Worm (Caenorhabditis elegans) whole organism, L1 larva: ENCODE data around the gene fbxb-7.

Source experiments
- C04F5.9 ChIP-seq: sonication (generic microtip); optimal IDR thresholded peaks from 2 replicates; lab custom pipeline; 2016; ENCODE audit warnings: missing genetic modification characterization, missing compliant biosample characterization
- C16A3.4 ChIP-seq: fragments of 150-350 bp; optimal IDR thresholded peaks from 2 replicates; lab custom pipeline; 2014; ENCODE audit warnings: missing biosample characterization, missing genetic modification characterization
- alr-1 ChIP-seq: fragments of 200-800 bp; sonication (Bioruptor generic); optimal IDR thresholded peaks from 2 replicates; lab custom pipeline; 2018; ENCODE audit warnings: borderline replicate concordance, mild to moderate bottlenecking, missing genetic modification characterization, missing compliant biosample characterization
- aly-2 ChIP-seq: fragments of 150-350 bp; optimal IDR thresholded peaks from 2 replicates; lab custom pipeline; 2014; ENCODE audit warnings: missing biosample characterization, missing genetic modification characterization
- ceh-63 ChIP-seq: fragments of 200-800 bp; sonication (Bioruptor generic); optimal IDR thresholded peaks from 2 replicates; lab custom pipeline; 2018; ENCODE audit warnings: mild to moderate bottlenecking, missing genetic modification characterization, missing compliant biosample characterization
- ceh-8 ChIP-seq: fragments of 200-800 bp; sonication (Bioruptor generic); optimal IDR thresholded peaks from 2 replicates; lab custom pipeline; 2018; ENCODE audit warnings: mild to moderate bottlenecking, missing genetic modification characterization, moderate library complexity, missing compliant biosample characterization
- ceh-88 ChIP-seq: fragments of 200-800 bp; sonication (Bioruptor generic); IDR thresholded peaks from 2 replicates; pipeline ENCODE4 v1.3.6; 2022; ENCODE audit warnings: missing genetic modification characterization, missing compliant biosample characterization
- efl-1 ChIP-seq, 4 experiments: fragments of 150-350 bp; optimal IDR thresholded peaks in 3 of 4; peaks in 1 of 4; 1 replicate in 1 of 4; 2 replicates in 3 of 4; lab custom pipeline; 2014; ENCODE audit warnings: missing biosample characterization in 2 of 4, missing genetic modification characterization in 2 of 4, missing genetic modification reagents in 2 of 4
- egl-13 ChIP-seq: sonication (generic microtip); optimal IDR thresholded peaks from 2 replicates; lab custom pipeline; 2016; ENCODE audit warnings: missing genotype, missing genetic modification reagents, missing genetic modification characterization, missing compliant biosample characterization
- elt-2 ChIP-seq: sonication (generic microtip); optimal IDR thresholded peaks from 2 replicates; lab custom pipeline; 2016; ENCODE audit warnings: missing genetic modification characterization, mild to moderate bottlenecking, inconsistent platforms, missing compliant biosample characterization, missing genetic modification reagents
- fkh-10 ChIP-seq: sonication (generic microtip); optimal IDR thresholded peaks from 2 replicates; lab custom pipeline; 2017; ENCODE audit warnings: missing biosample characterization, missing genetic modification reagents, missing genetic modification characterization
- fkh-8 ChIP-seq: sonication (generic microtip); optimal IDR thresholded peaks from 2 replicates; lab custom pipeline; 2016; ENCODE audit warnings: mild to moderate bottlenecking, missing genetic modification characterization, missing compliant biosample characterization
- hpl-2 ChIP-seq: fragments of 150-350 bp; optimal IDR thresholded peaks from 2 replicates; lab custom pipeline; 2014; ENCODE audit warnings: missing biosample characterization, missing genetic modification reagents, missing genetic modification characterization
- irx-1 ChIP-seq: sonication (generic microtip); optimal IDR thresholded peaks from 2 replicates; lab custom pipeline; 2016; ENCODE audit warnings: missing genetic modification characterization, missing compliant biosample characterization
- jun-1 ChIP-seq: fragments of 150-350 bp; optimal IDR thresholded peaks from 2 replicates; lab custom pipeline; 2014; ENCODE audit warnings: missing biosample characterization, missing genetic modification reagents, missing genetic modification characterization
- lin-14 ChIP-seq: fragments of 200-800 bp; sonication (Bioruptor generic); optimal IDR thresholded peaks from 2 replicates; lab custom pipeline; 2018; ENCODE audit warnings: mild to moderate bottlenecking, missing genetic modification characterization, moderate library complexity, missing compliant biosample characterization
- lin-35 ChIP-seq, 2 experiments: fragments of 150-350 bp; optimal IDR thresholded peaks; 2 replicates each; lab custom pipeline; 2014; ENCODE audit warnings: missing biosample characterization in 2 of 2, missing genetic modification characterization in 2 of 2, missing genetic modification reagents in 2 of 2
- lin-39 ChIP-seq: fragments of 150-350 bp; optimal IDR thresholded peaks from 2 replicates; lab custom pipeline; 2014; ENCODE audit warnings: missing biosample characterization, missing genetic modification reagents, missing genetic modification characterization
- mab-9 ChIP-seq: fragments of 200-800 bp; sonication (Bioruptor generic); IDR thresholded peaks from 2 replicates; pipeline ENCODE4 v1.3.6; 2022; ENCODE audit warnings: missing genetic modification reagents, missing genetic modification characterization, missing compliant biosample characterization
- nhr-19 ChIP-seq: fragments of 200-800 bp; sonication (Bioruptor generic); conservative IDR thresholded peaks from 2 replicates; pipeline ENCODE4 v1.3.6; 2022; ENCODE audit warnings: missing genetic modification characterization, missing compliant biosample characterization
- nhr-76 ChIP-seq: sonication (generic microtip); optimal IDR thresholded peaks from 2 replicates; lab custom pipeline; 2017; ENCODE audit warnings: missing biosample characterization, missing genetic modification characterization
- nhr-77 ChIP-seq: fragments of 150-350 bp; optimal IDR thresholded peaks from 2 replicates; lab custom pipeline; 2014; ENCODE audit warnings: missing biosample characterization, missing genetic modification characterization
- nhr-84 ChIP-seq: sonication (generic microtip); optimal IDR thresholded peaks from 2 replicates; lab custom pipeline; 2017; ENCODE audit warnings: missing biosample characterization, missing genetic modification characterization
- nhr-85 ChIP-seq: sonication (generic microtip); peaks from one replicate; lab custom pipeline; 2016; ENCODE audit warnings: missing genetic modification characterization, inconsistent platforms, missing compliant biosample characterization
- pax-3 ChIP-seq: fragments of 200-800 bp; sonication (Bioruptor generic); optimal IDR thresholded peaks from 2 replicates; lab custom pipeline; 2018; ENCODE audit warnings: mild to moderate bottlenecking, missing genetic modification characterization, moderate library complexity, missing compliant biosample characterization
- pqm-1 ChIP-seq: sonication (generic microtip); optimal IDR thresholded peaks from 3 replicates; lab custom pipeline; 2017; ENCODE audit warnings: missing biosample characterization, missing genetic modification characterization
- rnt-1 ChIP-seq: sonication (generic microtip); optimal IDR thresholded peaks from 2 replicates; lab custom pipeline; 2016; ENCODE audit warnings: mild to moderate bottlenecking, missing genetic modification characterization, moderate library complexity, missing compliant biosample characterization
- snu-23 ChIP-seq: sonication (generic microtip); optimal IDR thresholded peaks from 2 replicates; lab custom pipeline; 2016; ENCODE audit warnings: missing genetic modification characterization, missing compliant biosample characterization
- sox-4 ChIP-seq: sonication (generic microtip); optimal IDR thresholded peaks from 2 replicates; lab custom pipeline; 2016; ENCODE audit warnings: missing genetic modification characterization, missing compliant biosample characterization
- sup-37 ChIP-seq: fragments of 200-800 bp; sonication (Bioruptor generic); optimal IDR thresholded peaks from 2 replicates; lab custom pipeline; 2018; ENCODE audit warnings: mild to moderate bottlenecking, missing genetic modification characterization, missing compliant biosample characterization
- unc-130 ChIP-seq: fragments of 150-350 bp; optimal IDR thresholded peaks from 2 replicates; lab custom pipeline; 2017; ENCODE audit warnings: missing biosample characterization, missing genetic modification characterization, inconsistent platforms
- unc-98 ChIP-seq: fragments of 200-800 bp; sonication (Bioruptor generic); IDR thresholded peaks from 2 replicates; pipeline ENCODE4 v1.3.6; 2022; ENCODE audit warnings: missing genetic modification characterization, missing compliant biosample characterization
- vab-15 ChIP-seq: sonication (generic microtip); optimal IDR thresholded peaks from 2 replicates; lab custom pipeline; 2017; ENCODE audit warnings: missing genotype, mild to moderate bottlenecking, missing genetic modification characterization, missing compliant biosample characterization

fbxb-7 gene

ce11 chrV:17377140-17377539 lies at the start of gene fbxb-7:
Gene fbxb-7, plus strand, starts transcription at chrV:17377406.
- TF ChIP-seq ceh-8 (GFP tag; lab: Kevin White, UChicago) (peak; percentile 23), nhr-77 (no peak), egl-13 (tag; lab: Kevin White, UChicago) (no peak)
- TF ChIP-seq, all 84 proteins: peak for 1

DNA sequence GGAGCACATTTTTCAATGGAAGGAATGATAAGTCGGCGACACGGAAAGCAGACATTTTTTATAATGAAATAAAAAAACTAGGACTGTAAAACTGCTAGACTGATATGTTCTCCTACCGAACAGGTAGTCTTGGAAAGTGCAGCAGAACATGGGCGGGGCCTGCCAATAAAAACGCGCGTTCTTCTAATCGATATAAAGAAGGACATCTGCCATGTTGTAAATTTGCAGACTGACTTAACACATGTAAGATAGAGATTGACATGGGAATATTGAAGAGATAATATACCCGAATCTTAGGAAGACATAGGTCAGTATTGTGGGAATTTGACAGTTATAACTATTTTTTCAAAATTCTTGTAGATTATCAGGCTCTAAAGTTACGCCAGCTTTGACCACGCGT lies 49.3 kb upstream of the fbxb-7 start, which contains the start of gene sdz-16:
sdz-16 (minus strand) TSS at position 101 of the 400 bp plus-strand sequence.
- TF ChIP-seq irx-1 (tag; lab: Kevin White, UChicago) (no peak), alr-1 (tag; lab: Kevin White, UChicago) (no peak), mab-9 (no peak), jun-1 (tag; lab: Kevin White, UChicago) (no peak), lin-14 (GFP tag; lab: Kevin White, UChicago) (no peak), C04F5.9 (tag; lab: Kevin White, UChicago) (no peak), ceh-63 (no peak), fkh-10 (GFP tag; lab: Kevin White, UChicago) (no peak), pax-3 (tag; lab: Kevin White, UChicago) (no peak), nhr-76 (tag; lab: Kevin White, UChicago) (no peak), nhr-84 (tag; lab: Kevin White, UChicago) (no peak), ceh-88 (GFP tag; lab: Robert Waterston, UW) (no peak), aly-2 (tag; lab: Kevin White, UChicago) (no peak), sup-37 (GFP tag; lab: Kevin White, UChicago) (no peak), pqm-1 (tag; lab: Kevin White, UChicago) (no peak)

ce11 chrV:17328497-17328896 lies 48.7 kb upstream of the fbxb-7 start, which contains the start of gene srg-44:
Gene srg-44, plus strand, starts transcription at chrV:17328797.
- no peak for TF ChIP-seq nhr-19
- TF ChIP-seq C16A3.4 (tag; lab: Kevin White, UChicago), result no peak
- no peak for TF ChIP-seq unc-130 (tag; lab: Kevin White, UChicago)
- TF ChIP-seq sox-4 (tag; lab: Kevin White, UChicago), result no peak
- no peak for TF ChIP-seq lin-39 (tag; lab: Kevin White, UChicago)
- TF ChIP-seq efl-1 (optimal IDR thresholded peaks at IDR 0.05; lab: Kevin White, UChicago), result no peak
- TF ChIP-seq efl-1 (GFP tag; optimal IDR thresholded peaks at IDR 0.05 in 1 of 2; lab: Kevin White, UChicago), result no peak

- no peak for TF ChIP-seq unc-98 (GFP tag; lab: Robert Waterston, UW)
- no peak for TF ChIP-seq ceh-8 (GFP tag; lab: Kevin White, UChicago)
- no peak for TF ChIP-seq lin-35 (GFP tag; optimal IDR thresholded peaks at IDR 0.05; lab: Kevin White, UChicago)
- no peak for TF ChIP-seq C04F5.9 (tag; lab: Kevin White, UChicago)
- TF ChIP-seq nhr-85, result no peak
- no peak for TF ChIP-seq rnt-1 (tag; lab: Kevin White, UChicago)
- TF ChIP-seq snu-23 (GFP tag; lab: Kevin White, UChicago), result no peak
- no peak for TF ChIP-seq jun-1 (tag; lab: Kevin White, UChicago)
- no peak for TF ChIP-seq hpl-2 (GFP tag; lab: Kevin White, UChicago)
These were observed 45.9 kb upstream of the fbxb-7 start, which contains the start of gene fbxa-185 for ce11 chrV:17331340-17331739. Gene fbxa-185, plus strand, starts transcription at chrV:17331640.

DNA sequence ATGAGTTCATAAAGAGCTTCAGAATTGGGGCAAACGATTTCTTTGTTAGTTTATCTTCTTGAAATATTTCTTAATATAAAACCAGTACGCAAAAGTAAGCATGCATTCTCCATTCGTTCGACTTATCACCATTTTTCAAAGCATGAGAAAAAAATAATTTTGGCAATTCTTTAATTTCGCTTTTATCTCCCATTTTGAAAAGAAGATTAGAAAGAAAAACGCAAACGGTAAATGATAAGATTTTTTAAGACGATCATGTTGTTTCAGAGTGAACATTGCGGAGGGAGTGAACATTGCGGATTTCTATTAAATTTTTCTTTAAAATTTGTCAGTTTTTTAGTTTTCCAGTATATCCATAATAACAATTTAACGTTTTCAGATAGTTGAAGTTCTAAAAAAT lies 37.9 kb upstream of the fbxb-7 start:
- TF ChIP-seq fkh-8 (tag; lab: Kevin White, UChicago) (no peak), elt-2 (peak; percentile 56), vab-15 (tag; lab: Kevin White, UChicago) (no peak)
